Fruit fly (Drosophila melanogaster) whole organism, prepupa: ENCODE measurements around the gene CG5541.

Experiments used
- Blimp-1 ChIP-seq: fragments of 200-800 bp; sonication (Bioruptor generic); optimal IDR thresholded peaks from 3 replicates; lab custom pipeline; 2017; ENCODE audit warnings: missing biosample characterization, missing genetic modification characterization, mild to moderate bottlenecking, moderate library complexity, missing genetic modification reagents
- CG10631 ChIP-seq: fragments of 200-800 bp; sonication (Bioruptor generic); optimal IDR thresholded peaks from 2 replicates; lab custom pipeline; 2016; ENCODE audit warnings: missing biosample characterization, missing genetic modification characterization
- CG10669 ChIP-seq: fragments of 200-800 bp; sonication (Bioruptor generic); optimal IDR thresholded peaks from 3 replicates; lab custom pipeline; 2018; ENCODE audit warnings: missing biosample characterization, mild to moderate bottlenecking, missing genetic modification characterization, moderate library complexity
- CG11294 ChIP-seq: fragments of 200-800 bp; sonication (Bioruptor generic); IDR thresholded peaks from 2 replicates; pipeline ENCODE4 v1.3.6; 2022; ENCODE audit warnings: missing biosample characterization, missing genetic modification characterization
- CG11762 ChIP-seq: fragments of 200-800 bp; sonication (Bioruptor generic); optimal IDR thresholded peaks from 3 replicates; lab custom pipeline; 2016; ENCODE audit warnings: missing biosample characterization, missing genetic modification characterization; ENCODE audit not compliant: insufficient read depth
- CG15336 ChIP-seq: fragments of 200-800 bp; sonication (Bioruptor generic); IDR thresholded peaks from 2 replicates; pipeline ENCODE4 v1.3.6; 2022; ENCODE audit warnings: missing biosample characterization, missing genetic modification characterization
- CG1621 ChIP-seq: fragments of 200-800 bp; sonication (Bioruptor generic); optimal IDR thresholded peaks from 3 replicates; lab custom pipeline; 2018; ENCODE audit warnings: missing biosample characterization, mild to moderate bottlenecking, missing genetic modification characterization
- CG16779 ChIP-seq: fragments of 200-800 bp; sonication (Bioruptor generic); optimal IDR thresholded peaks from 3 replicates; lab custom pipeline; 2017; ENCODE audit warnings: missing biosample characterization, mild to moderate bottlenecking, missing genetic modification characterization
- CG3032 ChIP-seq: fragments of 200-800 bp; optimal IDR thresholded peaks from 2 replicates; lab custom pipeline; 2019; ENCODE audit warnings: missing biosample characterization, mild to moderate bottlenecking, missing genetic modification characterization, moderate library complexity
- CG31627 ChIP-seq: fragments of 200-800 bp; sonication (Bioruptor generic); optimal IDR thresholded peaks from 3 replicates; lab custom pipeline; 2016; ENCODE audit warnings: missing biosample characterization, missing genetic modification characterization
- CG32006 ChIP-seq: fragments of 200-800 bp; sonication (Bioruptor generic); optimal IDR thresholded peaks from 3 replicates; lab custom pipeline; 2017; ENCODE audit warnings: missing biosample characterization, mild to moderate bottlenecking, missing genetic modification characterization
- CG3919 ChIP-seq: fragments of 200-800 bp; sonication (Bioruptor generic); optimal IDR thresholded peaks from 3 replicates; lab custom pipeline; 2016; ENCODE audit warnings: missing biosample characterization, missing genetic modification characterization
- CG4318 ChIP-seq: fragments of 200-800 bp; sonication (Bioruptor generic); optimal IDR thresholded peaks from 3 replicates; lab custom pipeline; 2017; ENCODE audit warnings: missing biosample characterization, mild to moderate bottlenecking, missing genetic modification characterization
- CG6276 ChIP-seq: fragments of 200-800 bp; sonication (Bioruptor generic); optimal IDR thresholded peaks from 2 replicates; lab custom pipeline; 2017; ENCODE audit warnings: missing biosample characterization, mild to moderate bottlenecking, missing genetic modification characterization
- CG6808 ChIP-seq: fragments of 200-800 bp; sonication (Bioruptor generic); optimal IDR thresholded peaks from 3 replicates; lab custom pipeline; 2017; ENCODE audit warnings: missing biosample characterization, missing genetic modification characterization, mild to moderate bottlenecking, moderate library complexity, missing genetic modification reagents
- CG7368 ChIP-seq: fragments of 200-800 bp; sonication (Bioruptor generic); optimal IDR thresholded peaks from 3 replicates; lab custom pipeline; 2016; ENCODE audit warnings: missing biosample characterization, missing genetic modification characterization
- CG8119 ChIP-seq: fragments of 200-800 bp; sonication (Bioruptor generic); IDR thresholded peaks from 3 replicates; pipeline ENCODE4 v1.3.6; 2022; ENCODE audit warnings: missing biosample characterization, missing genetic modification characterization
- CG8632 ChIP-seq: fragments of 200-800 bp; sonication (Bioruptor generic); optimal IDR thresholded peaks from 3 replicates; lab custom pipeline; 2016; ENCODE audit warnings: missing biosample characterization, missing genetic modification characterization
- CG9139 ChIP-seq: fragments of 200-800 bp; sonication (Bioruptor generic); optimal IDR thresholded peaks from 3 replicates; lab custom pipeline; 2017; ENCODE audit warnings: missing biosample characterization, mild to moderate bottlenecking, missing genetic modification characterization
- Eip75B ChIP-seq: fragments of 200-800 bp; sonication (Bioruptor generic); optimal IDR thresholded peaks from 3 replicates; lab custom pipeline; 2016; ENCODE audit warnings: missing biosample characterization, missing genetic modification characterization
- Eip78C ChIP-seq: fragments of 200-800 bp; sonication (Bioruptor generic); peaks from one replicate; lab custom pipeline; 2016; ENCODE audit warnings: missing biosample characterization, missing genetic modification characterization
- Eip93F ChIP-seq: fragments of 200-800 bp; sonication (Bioruptor generic); optimal IDR thresholded peaks from 2 replicates; lab custom pipeline; 2016; ENCODE audit warnings: missing biosample characterization, mild to moderate bottlenecking, missing genetic modification characterization
- Ets21C ChIP-seq: fragments of 200-800 bp; sonication (Bioruptor generic); optimal IDR thresholded peaks from 3 replicates; lab custom pipeline; 2016; ENCODE audit warnings: missing biosample characterization, missing genetic modification characterization
- Ets96B ChIP-seq: fragments of 200-800 bp; optimal IDR thresholded peaks from 2 replicates; lab custom pipeline; 2019; ENCODE audit warnings: missing biosample characterization, mild to moderate bottlenecking, missing genetic modification characterization, moderate library complexity
- Gug ChIP-seq: fragments of 200-800 bp; sonication (Bioruptor generic); IDR thresholded peaks from 2 replicates; pipeline ENCODE4 v1.3.6; 2022; ENCODE audit warnings: missing biosample characterization, missing genetic modification characterization
- Hr38 ChIP-seq: sonication (Bioruptor generic); optimal IDR thresholded peaks from 2 replicates; lab custom pipeline; 2016; ENCODE audit warnings: missing biosample characterization, missing genetic modification characterization
- Hr39 ChIP-seq: fragments of 200-800 bp; sonication (Bioruptor generic); optimal IDR thresholded peaks from 2 replicates; lab custom pipeline; 2016; ENCODE audit warnings: missing biosample characterization, missing genetic modification characterization
- Hr4 ChIP-seq: fragments of 200-800 bp; sonication (Bioruptor generic); optimal IDR thresholded peaks from 3 replicates; lab custom pipeline; 2016; ENCODE audit warnings: missing biosample characterization, missing genetic modification characterization
- Lpt ChIP-seq: fragments of 200-800 bp; sonication (Bioruptor generic); optimal IDR thresholded peaks from 3 replicates; lab custom pipeline; 2016; ENCODE audit warnings: missing biosample characterization, missing genetic modification characterization
- Met ChIP-seq: fragments of 200-800 bp; sonication (Bioruptor generic); optimal IDR thresholded peaks from 3 replicates; lab custom pipeline; 2016; ENCODE audit warnings: missing biosample characterization, missing genetic modification characterization
- OdsH ChIP-seq: fragments of 200-800 bp; sonication (Bioruptor generic); optimal IDR thresholded peaks from 3 replicates; lab custom pipeline; 2016; ENCODE audit warnings: missing biosample characterization, missing genetic modification characterization
- Smox ChIP-seq: fragments of 200-800 bp; sonication (Bioruptor generic); optimal IDR thresholded peaks from 3 replicates; lab custom pipeline; 2016; ENCODE audit warnings: missing biosample characterization, missing genetic modification characterization
- Sox102F ChIP-seq: fragments of 200-800 bp; sonication (Bioruptor generic); optimal IDR thresholded peaks from 2 replicates; lab custom pipeline; 2016; ENCODE audit warnings: missing biosample characterization, mild to moderate bottlenecking, missing genetic modification characterization
- Sox14 ChIP-seq: fragments of 200-800 bp; sonication (Bioruptor generic); optimal IDR thresholded peaks from 3 replicates; lab custom pipeline; 2016; ENCODE audit warnings: missing biosample characterization, missing genetic modification characterization
- Sox15 ChIP-seq: fragments of 200-800 bp; sonication (Bioruptor generic); optimal IDR thresholded peaks from 3 replicates; lab custom pipeline; 2016; ENCODE audit warnings: missing biosample characterization, missing genetic modification characterization
- achi ChIP-seq: fragments of 200-800 bp; sonication (Bioruptor generic); optimal IDR thresholded peaks from 3 replicates; lab custom pipeline; 2016; ENCODE audit warnings: missing biosample characterization, missing genetic modification characterization
- acj6 ChIP-seq: fragments of 200-800 bp; sonication (Bioruptor generic); optimal IDR thresholded peaks from 3 replicates; lab custom pipeline; 2016; ENCODE audit warnings: missing biosample characterization, missing genetic modification characterization
- cyc ChIP-seq: fragments of 200-800 bp; sonication (Bioruptor generic); optimal IDR thresholded peaks from 3 replicates; lab custom pipeline; 2016; ENCODE audit warnings: missing biosample characterization, missing genetic modification characterization
- dac ChIP-seq: fragments of 200-800 bp; sonication (Bioruptor generic); optimal IDR thresholded peaks from 2 replicates; lab custom pipeline; 2017; ENCODE audit warnings: missing biosample characterization, mild to moderate bottlenecking, missing genetic modification characterization
- eg ChIP-seq: fragments of 200-800 bp; sonication (Bioruptor generic); IDR thresholded peaks from 3 replicates; pipeline ENCODE4 v1.3.6; 2022; ENCODE audit warnings: missing biosample characterization, missing genetic modification characterization
- fd59A ChIP-seq: fragments of 200-800 bp; sonication (Bioruptor generic); optimal IDR thresholded peaks from 2 replicates; lab custom pipeline; 2017; ENCODE audit warnings: missing biosample characterization, mild to moderate bottlenecking, missing genetic modification characterization, missing genetic modification reagents
- fd85E ChIP-seq: fragments of 200-800 bp; sonication (Bioruptor generic); optimal IDR thresholded peaks from 3 replicates; lab custom pipeline; 2016; ENCODE audit warnings: missing biosample characterization, missing genetic modification characterization
- fkh ChIP-seq: fragments of 200-800 bp; sonication (Bioruptor generic); optimal IDR thresholded peaks from 3 replicates; lab custom pipeline; 2017; ENCODE audit warnings: missing biosample characterization, mild to moderate bottlenecking, missing genetic modification characterization, moderate library complexity
- net ChIP-seq: fragments of 200-800 bp; sonication (Bioruptor generic); optimal IDR thresholded peaks from 3 replicates; lab custom pipeline; 2016; ENCODE audit warnings: missing biosample characterization, missing genetic modification characterization
- pdm3 ChIP-seq: fragments of 200-800 bp; sonication (Bioruptor generic); optimal IDR thresholded peaks from 3 replicates; lab custom pipeline; 2016; ENCODE audit warnings: missing biosample characterization, missing genetic modification characterization
- salr ChIP-seq, 2 experiments: fragments of 200-800 bp; sonication (Bioruptor generic); optimal IDR thresholded peaks; 3 replicates each; lab custom pipeline; 2016 to 2018; ENCODE audit warnings: missing biosample characterization in 2 of 2, missing genetic modification characterization in 2 of 2, mild to moderate bottlenecking in 1 of 2
- ss ChIP-seq, 2 experiments: fragments of 200-800 bp; sonication (Bioruptor generic); optimal IDR thresholded peaks; 2 replicates in 1 of 2; 3 replicates in 1 of 2; lab custom pipeline; 2017 to 2018; ENCODE audit warnings: mild to moderate bottlenecking in 2 of 2, missing biosample characterization in 2 of 2, missing genetic modification characterization in 2 of 2, moderate library complexity in 1 of 2
- svp ChIP-seq: fragments of 200-800 bp; sonication (Bioruptor generic); peaks from one replicate; lab custom pipeline; 2016; ENCODE audit warnings: missing biosample characterization, missing genetic modification characterization
- topi ChIP-seq: fragments of 200-800 bp; sonication (Bioruptor generic); optimal IDR thresholded peaks from 3 replicates; lab custom pipeline; 2016; ENCODE audit warnings: missing biosample characterization, missing genetic modification characterization
- vri ChIP-seq: fragments of 200-800 bp; sonication (Bioruptor generic); optimal IDR thresholded peaks from 3 replicates; lab custom pipeline; 2016; ENCODE audit warnings: missing biosample characterization, mild to moderate bottlenecking, missing genetic modification characterization

CG5541 gene

DNA sequence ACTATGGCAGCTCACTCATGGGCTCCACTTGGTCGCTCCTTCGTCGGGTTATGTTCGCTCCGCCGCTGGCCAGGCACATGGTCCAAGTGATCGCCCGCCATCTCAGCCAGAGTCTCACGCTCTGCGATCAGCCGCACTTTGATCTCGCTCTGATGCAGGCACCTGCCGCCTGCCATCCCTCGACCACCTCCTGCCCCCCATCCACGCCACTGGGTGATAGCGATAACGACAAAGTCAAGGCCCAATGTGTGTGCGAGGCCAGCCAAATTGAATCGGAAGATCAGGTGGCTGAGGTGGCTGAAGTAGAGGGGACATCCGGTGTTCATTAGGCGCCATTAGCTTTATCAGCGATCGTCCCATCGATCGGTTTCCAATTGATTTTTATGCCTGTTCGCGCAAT, 24.6 kb downstream of the CG5541 start:
- TF ChIP-seq Eip78C (peak; percentile 0), ss (GFP tag; optimal IDR thresholded peaks at IDR 0.05; lab: Kevin White, UChicago) (peak; percentile 21 to 50), dac (GFP tag; lab: Kevin White, UChicago) (no peak), svp (GFP tag; lab: Kevin White, UChicago) (peak; percentile 96)

- TF ChIP-seq topi (GFP tag; lab: Kevin White, UChicago) (peak; percentile 82), Sox102F (peak; percentile 77), CG16779 (tag; lab: Kevin White, UChicago) (peak; percentile 95), CG3032 (tag; lab: Kevin White, UChicago) (peak; percentile 85), CG32006 (GFP tag; lab: Kevin White, UChicago) (peak; percentile 85), net (GFP tag; lab: Kevin White, UChicago) (peak; percentile 96), vri (GFP tag; lab: Kevin White, UChicago) (peak; percentile 57), CG6808 (GFP tag; lab: Kevin White, UChicago) (peak; percentile 99), CG7368 (GFP tag; lab: Kevin White, UChicago) (peak; percentile 92), Ets21C (GFP tag; lab: Kevin White, UChicago) (no peak), CG15336 (GFP tag; lab: Robert Waterston, UW) (peak; percentile 87), Blimp-1 (GFP tag; lab: Kevin White, UChicago) (peak; percentile 75), CG1621 (peak; percentile 98), CG10669 (GFP tag; lab: Kevin White, UChicago) (peak; percentile 98), CG11294 (GFP tag; lab: Robert Waterston, UW) (no peak), svp (GFP tag; lab: Kevin White, UChicago) (peak; percentile 89), CG9139 (GFP tag; lab: Kevin White, UChicago) (peak; percentile 100), pdm3 (GFP tag; lab: Kevin White, UChicago) (peak; percentile 86), Lpt (peak; percentile 92), CG31627 (GFP tag; lab: Kevin White, UChicago) (no peak), achi (GFP tag; lab: Kevin White, UChicago) (peak; percentile 83), fd59A (peak; percentile 91), Smox (GFP tag; lab: Kevin White, UChicago) (peak; percentile 36), eg (GFP tag; lab: Robert Waterston, UW) (peak; percentile 84), CG10631 (peak; percentile 37), salr (GFP tag; optimal IDR thresholded peaks at IDR 0.05; lab: Kevin White, UChicago) (peak; percentile 89 to 98), CG4318 (peak; percentile 62), Sox14 (GFP tag; lab: Kevin White, UChicago) (peak; percentile 85), cyc (peak; percentile 59), CG3919 (peak; percentile 93), Hr4 (GFP tag; lab: Kevin White, UChicago) (peak; percentile 63), Hr38 (GFP tag; lab: Kevin White, UChicago) (no peak), Hr39 (GFP tag; lab: Kevin White, UChicago) (peak; percentile 34), CG11762 (GFP tag; lab: Kevin White, UChicago) (peak; percentile 94), Ets96B (tag; lab: Kevin White, UChicago) (peak; percentile 94), Met (GFP tag; lab: Kevin White, UChicago) (peak; percentile 72), CG8632 (GFP tag; lab: Kevin White, UChicago) (peak; percentile 86), CG8119 (GFP tag; lab: Robert Waterston, UW) (peak; percentile 91), fkh (GFP tag; lab: Kevin White, UChicago) (no peak), dac (GFP tag; lab: Kevin White, UChicago) (peak; percentile 77), ss (GFP tag; optimal IDR thresholded peaks at IDR 0.05; lab: Kevin White, UChicago) (peak; percentile 100), fd85E (GFP tag; lab: Kevin White, UChicago) (peak; percentile 81), acj6 (GFP tag; lab: Kevin White, UChicago) (peak; percentile 75), OdsH (peak; percentile 83), CG6276 (GFP tag; lab: Kevin White, UChicago) (peak; percentile 93), Sox15 (GFP tag; lab: Kevin White, UChicago) (no peak), Gug (GFP tag; lab: Robert Waterston, UW) (peak; percentile 74), Eip75B (GFP tag; lab: Kevin White, UChicago) (peak; percentile 87), Eip93F (GFP tag; lab: Kevin White, UChicago) (peak; percentile 35)
Observed at dm6 chrX:15069417-15069896, 25.5 kb downstream of the CG5541 start.
